Fruit fly (Drosophila melanogaster) whole organism, larva: ENCODE results near the gene Polr3E.

Experiments used
- noc ChIP-seq: fragments of 200-800 bp; sonication (Bioruptor generic); optimal IDR thresholded peaks from 3 replicates; lab custom pipeline; 2019; ENCODE audit warnings: missing biosample characterization, mild to moderate bottlenecking, missing genetic modification characterization, moderate library complexity

The Polr3E gene

DNA sequence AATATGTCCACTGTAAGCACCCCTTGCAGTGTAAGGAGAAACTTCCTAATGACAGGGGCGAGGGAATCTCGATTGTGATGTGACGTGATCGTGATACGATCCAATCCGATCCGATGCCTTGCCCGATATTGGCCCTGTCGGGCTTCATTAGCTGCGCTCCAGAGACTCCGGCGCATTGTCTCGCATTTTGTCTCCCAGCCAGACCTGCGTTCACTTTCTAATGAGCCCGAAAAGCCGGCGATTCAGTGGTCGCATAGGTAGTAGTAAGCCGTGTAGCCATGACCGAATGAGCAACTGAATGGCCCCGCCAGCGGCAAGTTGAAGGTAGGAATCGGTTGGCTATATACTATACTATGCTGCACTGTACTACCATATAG, 23.3 kb downstream of the Polr3E start:
- TF ChIP-seq noc (tag; lab: Kevin White, UChicago): no peak

DNA sequence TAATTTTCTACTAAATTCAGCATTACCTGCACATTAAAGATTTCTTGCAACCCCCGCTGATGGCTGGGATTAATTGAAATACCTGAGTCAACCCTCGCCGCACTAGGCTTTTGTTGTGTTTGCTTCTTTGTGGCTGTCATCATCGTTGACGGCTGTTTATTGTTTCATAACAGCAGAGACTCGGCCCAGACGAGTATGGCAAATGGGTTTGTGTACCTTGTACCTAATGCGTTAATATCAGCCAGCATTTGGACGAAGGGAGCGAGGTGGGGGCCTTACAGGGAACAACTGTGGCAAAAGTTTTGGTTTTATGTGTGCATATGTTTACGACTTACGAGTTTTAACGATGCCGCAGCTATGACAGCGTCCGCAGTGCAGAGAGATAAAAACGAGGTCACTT, 24.2 kb downstream of the Polr3E start:
- TF ChIP-seq noc (tag; lab: Kevin White, UChicago): no peak

DNA sequence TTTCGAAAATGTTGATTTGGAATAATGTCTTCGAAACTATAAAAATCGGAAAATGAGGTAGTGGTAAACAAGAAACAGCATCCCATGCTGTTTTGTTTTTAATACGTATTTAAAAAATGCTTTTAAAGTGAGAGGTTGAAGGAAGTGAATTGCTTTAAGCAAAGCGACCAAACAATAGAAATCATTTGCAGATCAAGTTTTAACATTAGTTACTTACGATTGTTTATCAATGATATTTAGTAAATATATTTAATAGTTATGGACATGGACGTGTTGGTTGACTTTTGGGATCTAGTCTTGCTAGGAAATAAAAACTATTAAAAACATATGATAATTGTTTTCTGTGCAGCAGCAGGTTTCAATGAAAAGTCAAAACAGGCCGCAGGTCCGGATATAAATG, 24.7 kb downstream of the Polr3E start:
- no peak for TF ChIP-seq noc (tag; lab: Kevin White, UChicago)

DNA sequence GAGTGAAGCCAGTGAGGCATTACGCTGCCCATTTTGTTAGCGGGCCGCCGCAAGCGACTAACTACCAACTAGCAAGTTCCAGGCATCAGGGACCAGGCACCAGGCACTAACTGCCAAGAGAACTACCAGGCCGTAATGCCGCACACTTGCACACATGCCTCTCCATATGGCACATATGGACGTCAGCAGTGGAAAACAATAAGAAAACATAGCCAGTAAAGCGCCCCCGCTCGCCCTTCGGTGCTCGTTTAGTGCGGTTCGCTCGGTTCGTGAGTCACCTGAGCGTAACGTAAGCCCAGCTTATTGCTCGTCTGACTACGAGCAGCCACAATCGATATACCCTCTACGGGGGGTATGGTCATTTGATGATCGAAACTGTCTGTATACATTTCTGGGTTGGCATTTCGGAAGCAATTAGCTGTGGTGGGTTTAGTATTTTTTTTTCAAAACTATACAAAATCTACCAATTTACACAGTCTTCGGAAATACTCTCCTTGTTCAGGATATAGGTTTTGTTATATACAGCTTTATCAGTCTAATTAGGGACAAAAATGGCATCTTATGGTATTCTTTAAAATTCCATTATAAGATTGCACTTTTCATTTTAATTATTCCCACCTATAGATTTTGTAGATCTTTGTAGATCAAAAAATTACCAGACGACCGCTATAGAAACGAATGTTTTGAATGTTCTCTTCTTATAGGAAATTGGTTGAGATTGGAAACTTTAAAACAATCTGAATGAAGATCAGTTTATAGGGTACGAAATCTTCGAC, 25.4 kb downstream of the Polr3E start:
- no peak for TF ChIP-seq noc (tag; lab: Kevin White, UChicago)

DNA sequence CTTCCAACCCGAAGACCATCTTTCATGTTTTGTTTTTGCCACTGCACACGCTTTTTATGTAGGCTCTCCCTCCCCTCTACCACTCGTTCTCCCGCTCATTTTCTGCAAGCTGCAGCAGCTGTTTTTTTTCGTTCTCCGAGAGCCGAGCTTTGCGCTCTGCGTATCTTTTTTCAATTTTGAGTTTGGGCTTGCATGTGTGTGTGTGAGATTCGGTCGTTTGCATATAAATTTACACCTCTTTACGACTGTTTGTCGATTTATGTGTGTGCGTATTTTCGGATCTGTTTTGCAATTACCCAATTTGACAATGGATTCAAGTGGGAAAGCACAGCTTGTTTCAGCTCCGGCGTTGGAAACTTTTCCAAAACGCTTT, 25.9 kb downstream of the Polr3E start:
- no peak for TF ChIP-seq noc (tag; lab: Kevin White, UChicago)

DNA sequence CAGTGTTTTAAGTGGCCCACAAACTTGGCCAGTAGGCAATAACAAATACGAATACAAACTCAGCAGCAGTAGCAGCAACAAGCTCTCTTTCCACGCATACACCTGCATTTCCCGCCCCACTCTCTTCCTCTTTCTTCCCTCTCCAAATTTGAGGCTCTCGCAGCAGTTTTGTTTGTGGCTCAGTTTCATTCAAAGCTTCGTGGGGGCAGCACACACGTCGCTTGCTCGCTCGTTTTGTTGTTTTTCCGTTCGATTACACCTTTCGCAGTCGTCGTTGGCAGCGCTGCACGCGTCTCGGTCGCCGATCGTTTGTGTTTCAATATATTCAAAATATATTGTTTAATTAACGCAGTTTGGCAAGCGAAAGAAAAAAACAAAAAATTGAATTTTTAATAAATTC, 27.0 kb downstream of the Polr3E start:
- peak; percentile 7 for TF ChIP-seq noc (tag; lab: Kevin White, UChicago)

DNA sequence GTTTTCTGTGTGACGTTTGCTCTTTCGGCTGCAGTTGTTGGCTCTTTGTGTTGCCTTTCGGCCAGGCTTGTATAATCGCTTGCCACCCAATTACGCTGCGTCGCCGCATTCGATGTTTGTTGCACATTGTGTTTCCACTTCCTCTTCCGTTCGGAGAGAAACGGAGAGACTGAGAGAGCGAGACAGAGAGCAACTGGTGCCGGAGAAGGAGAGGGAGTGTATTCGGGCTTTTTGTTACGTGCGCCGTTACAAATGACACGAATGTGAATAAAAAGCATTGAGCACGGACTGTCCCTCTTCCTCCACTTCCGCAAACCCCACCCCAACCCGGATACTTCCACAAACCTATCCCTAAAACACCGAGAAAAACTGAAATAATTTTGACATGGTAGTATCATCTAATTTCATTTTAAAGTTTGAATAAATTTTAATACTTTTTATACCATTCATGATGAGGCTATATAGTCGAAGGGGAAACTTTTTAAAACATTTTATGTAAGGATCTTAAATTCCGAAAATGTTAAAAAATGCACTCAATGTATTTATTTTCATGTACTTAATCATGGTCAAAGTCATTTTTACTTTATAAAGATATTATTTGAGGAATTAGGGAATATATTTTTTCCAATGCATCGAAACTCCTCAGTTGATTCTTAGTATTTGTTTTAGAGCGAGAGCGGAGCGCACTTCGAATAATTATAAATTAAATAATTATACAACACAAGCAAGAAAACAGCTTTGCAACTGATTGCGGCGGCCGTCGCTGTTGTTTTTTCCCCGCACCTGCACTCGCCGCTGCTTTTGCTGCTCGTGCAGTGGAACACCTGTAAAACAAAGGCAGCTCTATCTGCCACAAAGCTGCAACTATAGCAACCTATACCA, 28.8 kb downstream of the Polr3E start:
- TF ChIP-seq noc (tag; lab: Kevin White, UChicago): no peak

DNA sequence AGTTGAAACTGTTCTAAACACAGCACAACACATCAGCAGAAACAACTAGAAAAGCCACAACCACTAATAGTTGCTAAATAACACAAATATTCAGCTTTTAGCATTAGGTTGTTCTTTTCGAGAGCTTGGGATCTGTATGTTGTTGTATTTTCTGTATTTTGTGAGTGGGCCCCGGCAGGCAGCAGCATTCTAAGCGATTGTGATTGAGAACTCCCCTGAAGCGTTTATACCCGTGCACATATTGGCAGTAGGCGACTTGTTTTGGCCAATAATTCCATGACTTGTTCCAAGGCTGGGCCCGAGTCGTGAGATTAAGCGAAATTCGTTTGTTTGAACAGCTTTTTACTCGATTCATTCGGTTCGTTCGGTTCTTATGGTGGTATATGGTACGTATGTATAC, 30.3 kb downstream of the Polr3E start:
- no peak for TF ChIP-seq noc (tag; lab: Kevin White, UChicago)

DNA sequence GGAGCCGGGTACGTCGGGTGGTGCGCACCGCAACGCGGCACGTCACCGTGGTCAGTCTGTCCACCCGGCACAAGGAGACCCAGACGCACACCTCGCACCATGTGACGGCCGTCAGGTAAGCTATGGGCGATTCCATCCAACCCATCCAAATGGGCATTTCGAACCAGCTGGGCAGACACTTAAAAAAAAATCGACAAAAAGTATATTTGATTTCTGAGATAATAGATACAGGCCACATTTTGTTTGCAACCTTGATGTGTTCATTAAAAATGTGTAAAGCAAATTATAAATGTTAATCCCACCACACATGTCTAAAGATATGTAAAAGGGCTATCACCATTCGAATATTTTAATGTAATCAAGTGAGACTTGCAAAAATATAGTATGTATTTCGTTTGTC, 33.0 kb downstream of the Polr3E start:
- TF ChIP-seq noc (tag; lab: Kevin White, UChicago): no peak

DNA sequence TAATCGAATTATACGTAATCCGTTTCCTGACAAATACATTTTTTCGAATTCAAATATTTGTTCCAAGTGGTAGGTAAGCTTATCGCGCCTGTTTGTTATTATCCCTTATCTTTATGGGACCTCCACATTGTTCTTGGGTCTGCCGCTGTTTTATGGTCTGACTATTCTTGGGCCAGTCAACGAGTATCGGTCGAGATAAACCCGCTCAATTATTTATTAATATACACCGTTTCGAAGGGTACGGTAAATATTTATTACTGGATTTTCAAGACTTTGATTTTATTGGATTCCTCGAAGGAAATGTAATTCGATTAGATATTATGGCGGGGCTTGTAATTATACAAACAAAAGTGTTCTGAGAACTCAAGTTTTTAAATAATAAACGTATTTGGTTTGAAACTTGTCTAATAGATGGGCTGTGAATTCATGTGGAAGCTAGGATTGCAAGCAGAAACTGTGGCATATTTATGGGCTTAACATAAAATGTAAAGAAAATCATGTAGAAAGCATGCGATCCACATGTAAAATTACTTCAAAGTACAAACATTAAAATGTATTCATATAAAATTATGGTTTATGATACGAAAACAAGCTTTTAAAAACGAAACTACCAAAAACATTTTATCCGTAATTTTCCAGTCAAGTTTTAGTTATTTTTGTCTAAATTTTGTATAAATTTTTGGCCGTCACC, 33.7 kb downstream of the Polr3E start, which contains the start of gene CG43072:
Gene CG43072, plus strand, starts transcription at position 641 of the 691 bp plus-strand sequence.
- TF ChIP-seq noc (tag; lab: Kevin White, UChicago): peak; percentile 35

DNA sequence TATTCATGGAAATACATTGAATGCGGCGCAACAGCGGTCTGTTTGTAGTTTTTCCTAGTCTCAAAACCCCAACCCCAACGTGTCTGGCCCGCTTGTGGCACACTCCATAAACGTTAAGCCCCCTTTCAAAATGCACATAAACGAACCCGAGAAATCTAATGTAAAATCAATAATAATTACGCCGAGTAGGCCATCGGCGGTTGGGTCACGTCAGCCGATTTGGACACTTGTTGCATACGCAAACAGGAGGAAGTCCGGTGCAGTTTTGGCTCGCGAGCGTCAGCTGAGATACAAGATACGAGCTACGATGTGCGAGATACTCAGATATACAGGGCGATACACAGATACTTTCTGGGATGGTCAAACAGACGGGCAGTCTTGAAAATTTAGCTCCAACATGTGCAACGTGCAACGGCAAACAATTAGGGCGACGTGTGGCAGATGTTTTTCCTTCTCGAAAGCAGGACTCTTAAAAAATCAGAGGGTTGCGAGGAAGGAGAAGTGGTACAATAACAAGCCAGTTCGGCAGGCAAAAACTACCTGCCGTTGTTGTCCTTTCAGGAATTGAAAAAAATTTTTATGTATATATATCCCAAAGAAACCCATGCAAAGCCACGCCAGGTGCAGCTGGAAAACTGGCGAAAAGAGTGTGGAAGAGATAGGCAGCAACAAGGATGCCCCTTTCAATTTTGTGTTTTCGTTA, 34.7 kb downstream of the Polr3E start:
- TF ChIP-seq noc (tag; lab: Kevin White, UChicago): no peak

DNA sequence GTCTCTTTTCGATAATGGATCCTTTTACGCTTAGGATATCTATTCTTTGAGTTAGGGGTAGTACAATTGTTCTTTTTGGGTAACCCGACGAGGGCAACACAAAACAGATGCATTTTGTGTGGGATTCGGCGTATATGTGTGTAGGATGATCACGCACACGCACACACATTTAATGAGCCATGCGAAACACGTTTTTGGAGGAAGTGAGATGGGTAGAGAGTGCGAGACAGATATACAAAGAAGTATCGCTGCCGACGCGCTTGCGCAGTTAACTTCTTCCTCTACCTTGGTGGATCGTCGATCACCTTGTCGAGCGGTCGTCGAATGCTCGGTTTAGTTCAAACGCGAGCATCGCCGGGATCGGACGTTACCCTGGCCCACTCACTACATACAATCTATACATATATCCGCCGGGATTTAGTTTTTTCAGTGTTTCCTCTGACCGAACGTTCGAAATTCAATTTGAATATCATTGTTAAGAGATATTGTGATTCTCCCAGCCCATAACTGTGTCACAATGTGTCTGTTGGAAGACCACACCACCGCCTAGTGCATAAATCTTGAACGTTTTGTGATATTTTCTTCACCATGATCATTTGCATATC, 36.0 kb downstream of the Polr3E start:
- peak; percentile 1 for TF ChIP-seq noc (tag; lab: Kevin White, UChicago)

DNA sequence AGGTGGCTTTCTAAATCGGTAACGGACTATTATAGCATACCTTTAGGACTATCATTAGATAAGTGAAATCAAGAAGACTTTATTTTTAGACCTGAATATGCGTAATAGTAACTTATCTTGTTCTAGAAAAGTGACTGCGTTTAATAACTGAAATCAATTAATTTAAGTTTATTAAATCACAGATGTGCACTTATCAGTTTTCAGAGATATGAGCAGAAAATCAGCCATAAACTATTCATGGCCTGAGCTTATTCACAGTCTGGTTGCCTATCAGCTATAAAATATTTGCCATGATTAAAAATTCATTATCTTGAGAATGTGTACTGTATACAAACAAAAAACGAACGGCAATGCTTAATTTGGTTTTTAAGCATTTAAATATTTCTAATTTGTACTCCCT, 37.8 kb downstream of the Polr3E start:
- TF ChIP-seq noc (tag; lab: Kevin White, UChicago): peak; percentile 55

DNA sequence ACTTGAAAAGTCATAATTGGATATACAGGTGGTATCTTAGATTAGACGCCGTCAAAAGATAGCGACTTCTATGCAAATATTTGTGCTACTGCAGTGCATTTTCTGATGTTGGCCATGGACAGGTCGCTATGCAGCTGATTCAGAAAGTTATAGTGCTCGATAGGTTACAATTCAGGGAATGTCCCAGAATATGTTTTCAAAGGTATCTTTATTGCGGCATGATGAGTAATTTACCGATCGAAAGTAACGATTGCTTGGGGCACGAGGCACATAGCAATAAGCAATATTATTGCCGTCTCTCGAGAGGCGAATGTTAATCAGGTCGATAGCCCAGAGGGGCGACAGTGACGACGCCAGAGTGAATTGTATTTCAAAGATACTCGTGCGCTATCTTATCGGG, 38.4 kb downstream of the Polr3E start:
- no peak for TF ChIP-seq noc (tag; lab: Kevin White, UChicago)

DNA sequence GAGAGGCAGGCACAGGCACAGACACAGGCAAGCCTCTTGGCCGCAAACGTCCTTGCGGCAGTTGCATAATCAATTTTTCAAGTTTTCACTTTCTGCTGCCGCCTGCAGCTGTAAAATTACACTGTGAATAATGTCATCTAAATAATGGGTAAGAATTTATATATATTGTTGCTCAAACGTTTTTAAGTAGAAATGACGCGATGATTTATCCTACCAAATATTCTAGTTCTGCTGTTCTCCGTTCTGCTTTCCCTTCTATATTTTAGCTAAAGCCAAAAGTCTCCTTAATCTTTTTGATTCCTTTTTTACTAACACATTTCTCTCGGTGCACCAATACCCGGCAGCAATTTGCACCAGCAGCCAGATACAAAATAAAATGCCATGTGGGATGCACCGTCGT, 48.8 kb downstream of the Polr3E start:
- TF ChIP-seq noc (tag; lab: Kevin White, UChicago): no peak
